Worm (Caenorhabditis elegans) whole organism, midembryonic: Measurements from ENCODE around the gene lgc-19.

Source experiments
- T22C8.4 ChIP-seq: fragments of 200-800 bp; sonication (Bioruptor generic); IDR thresholded peaks from 2 replicates; pipeline ENCODE4 v1.3.6; 2022; ENCODE audit warnings: missing genetic modification characterization, missing compliant biosample characterization
- cog-1 ChIP-seq: sonication (generic microtip); optimal IDR thresholded peaks from 2 replicates; lab custom pipeline; 2016; ENCODE audit warnings: missing genetic modification characterization, missing compliant biosample characterization
- flt-1 ChIP-seq: fragments of 200-800 bp; sonication (Bioruptor generic); IDR thresholded peaks from 2 replicates; pipeline ENCODE4 v1.3.6; 2022; ENCODE audit warnings: missing genetic modification characterization, missing compliant biosample characterization
- klf-2 ChIP-seq: fragments of 200-800 bp; sonication (Bioruptor generic); conservative IDR thresholded peaks from 2 replicates; pipeline ENCODE4 v1.3.6; 2022; ENCODE audit warnings: missing genetic modification reagents, missing genetic modification characterization, missing compliant biosample characterization
- med-1 ChIP-seq: sonication (generic microtip); optimal IDR thresholded peaks from 2 replicates; lab custom pipeline; 2017; ENCODE audit warnings: missing genetic modification characterization, mild to moderate bottlenecking, missing compliant biosample characterization, antibody characterized with exemption, missing genetic modification reagents; ENCODE audit not compliant: insufficient read depth
- ref-1 ChIP-seq: fragments of 200-800 bp; sonication (Bioruptor generic); conservative IDR thresholded peaks from 2 replicates; pipeline ENCODE4 v1.3.6; 2022; ENCODE audit warnings: missing genetic modification reagents, missing genetic modification characterization, missing compliant biosample characterization
- tab-1 ChIP-seq: fragments of 200-800 bp; sonication (Bioruptor generic); IDR thresholded peaks from 2 replicates; pipeline ENCODE4 v1.3.6; 2022; ENCODE audit warnings: missing genetic modification characterization, missing compliant biosample characterization
- ztf-23 ChIP-seq: fragments of 200-800 bp; sonication (Bioruptor generic); IDR thresholded peaks from 2 replicates; pipeline ENCODE4 v1.3.6; 2022; ENCODE audit warnings: missing genetic modification reagents, missing genetic modification characterization, missing compliant biosample characterization
- ztf-29 ChIP-seq: fragments of 200-800 bp; sonication (Bioruptor generic); IDR thresholded peaks from 2 replicates; pipeline ENCODE4 v1.3.6; 2022; ENCODE audit warnings: missing genetic modification reagents, missing genetic modification characterization, missing compliant biosample characterization

lgc-19 gene

ce11 chrIV:15937088-15937487 is 25.4 kb downstream of the lgc-19 start:
- TF ChIP-seq ztf-23 (GFP tag; lab: Robert Waterston, UW) = no peak
- TF ChIP-seq ref-1 (GFP tag; lab: Robert Waterston, UW) = no peak
- TF ChIP-seq klf-2 (GFP tag; lab: Robert Waterston, UW) = no peak
- TF ChIP-seq ztf-29 (GFP tag; lab: Robert Waterston, UW) = no peak
- no peak for TF ChIP-seq med-1 (GFP tag; lab: Kevin White, UChicago)
- no peak for TF ChIP-seq tab-1 (GFP tag; lab: Robert Waterston, UW)
- no peak for TF ChIP-seq cog-1 (tag; lab: Kevin White, UChicago)
- TF ChIP-seq T22C8.4 = no peak
- no peak for TF ChIP-seq flt-1 (GFP tag; lab: Robert Waterston, UW)

- no peak for TF ChIP-seq ref-1 (GFP tag; lab: Robert Waterston, UW)
- TF ChIP-seq ztf-29 (GFP tag; lab: Robert Waterston, UW) = no peak
- TF ChIP-seq med-1 (GFP tag; lab: Kevin White, UChicago) = no peak
- TF ChIP-seq flt-1 (GFP tag; lab: Robert Waterston, UW) = no peak
- TF ChIP-seq T22C8.4 = no peak
- no peak for TF ChIP-seq ztf-23 (GFP tag; lab: Robert Waterston, UW)
- TF ChIP-seq cog-1 (tag; lab: Kevin White, UChicago) = no peak
- TF ChIP-seq klf-2 (GFP tag; lab: Robert Waterston, UW) = no peak
- TF ChIP-seq tab-1 (GFP tag; lab: Robert Waterston, UW) = no peak
Measured at ce11 chrIV:15933814-15934213, 28.7 kb downstream of the lgc-19 start, which contains the start of gene srv-16. Gene srv-16, minus strand, starts transcription at chrIV:15933914.

ce11 chrIV:15931833-15932232 is 30.7 kb downstream of the lgc-19 start:
- TF ChIP-seq flt-1 (GFP tag; lab: Robert Waterston, UW) = no peak
- TF ChIP-seq cog-1 (tag; lab: Kevin White, UChicago) = peak; percentile 28
- 0 out of 2 replicates have a peak, but pooled peaks have one; percentile 20 for TF ChIP-seq ref-1 (GFP tag; lab: Robert Waterston, UW)
- TF ChIP-seq ztf-23 (GFP tag; lab: Robert Waterston, UW) = peak; percentile 76
- peak; percentile 78 for TF ChIP-seq tab-1 (GFP tag; lab: Robert Waterston, UW)
- no peak for TF ChIP-seq med-1 (GFP tag; lab: Kevin White, UChicago)
- TF ChIP-seq ztf-29 (GFP tag; lab: Robert Waterston, UW) = 0 out of 2 replicates have a peak, but pooled peaks have one; percentile 36
- TF ChIP-seq klf-2 (GFP tag; lab: Robert Waterston, UW) = no peak

- TF ChIP-seq ztf-23 (GFP tag; lab: Robert Waterston, UW) = peak; percentile 75
- 0 out of 2 replicates have a peak, but pooled peaks have one; percentile 49 for TF ChIP-seq ref-1 (GFP tag; lab: Robert Waterston, UW)
- 0 out of 2 replicates have a peak, but pooled peaks have one; percentile 52 for TF ChIP-seq klf-2 (GFP tag; lab: Robert Waterston, UW)
- 0 out of 2 replicates have a peak, but pooled peaks have one; percentile 43 for TF ChIP-seq ztf-29 (GFP tag; lab: Robert Waterston, UW)
- TF ChIP-seq tab-1 (GFP tag; lab: Robert Waterston, UW) = 0 out of 2 replicates have a peak, but pooled peaks have one; percentile 25
- TF ChIP-seq cog-1 (tag; lab: Kevin White, UChicago) = no peak
- peak; percentile 77 for TF ChIP-seq flt-1 (GFP tag; lab: Robert Waterston, UW)
- TF ChIP-seq T22C8.4 = no peak
- TF ChIP-seq med-1 (GFP tag; lab: Kevin White, UChicago) = no peak
Measured at ce11 chrIV:15931176-15931575, 31.3 kb downstream of the lgc-19 start.

- TF ChIP-seq T22C8.4 = peak; percentile 65
- TF ChIP-seq med-1 (GFP tag; lab: Kevin White, UChicago) = no peak
- no peak for TF ChIP-seq cog-1 (tag; lab: Kevin White, UChicago)
- no peak for TF ChIP-seq flt-1 (GFP tag; lab: Robert Waterston, UW)
- TF ChIP-seq ztf-23 (GFP tag; lab: Robert Waterston, UW) = no peak
Measured at ce11 chrIV:15930694-15931093, 31.8 kb downstream of the lgc-19 start.

- TF ChIP-seq tab-1 (GFP tag; lab: Robert Waterston, UW) (no peak), cog-1 (tag; lab: Kevin White, UChicago) (no peak), med-1 (GFP tag; lab: Kevin White, UChicago) (no peak), klf-2 (GFP tag; lab: Robert Waterston, UW) (no peak), flt-1 (GFP tag; lab: Robert Waterston, UW) (no peak), ref-1 (GFP tag; lab: Robert Waterston, UW) (no peak), T22C8.4 (no peak), ztf-29 (GFP tag; lab: Robert Waterston, UW) (no peak), ztf-23 (GFP tag; lab: Robert Waterston, UW) (no peak)
Measured at ce11 chrIV:15930281-15930680, 32.2 kb downstream of the lgc-19 start, which contains the start of gene Y105C5B.9. Gene Y105C5B.9, plus strand, starts transcription at chrIV:15930581.

DNA sequence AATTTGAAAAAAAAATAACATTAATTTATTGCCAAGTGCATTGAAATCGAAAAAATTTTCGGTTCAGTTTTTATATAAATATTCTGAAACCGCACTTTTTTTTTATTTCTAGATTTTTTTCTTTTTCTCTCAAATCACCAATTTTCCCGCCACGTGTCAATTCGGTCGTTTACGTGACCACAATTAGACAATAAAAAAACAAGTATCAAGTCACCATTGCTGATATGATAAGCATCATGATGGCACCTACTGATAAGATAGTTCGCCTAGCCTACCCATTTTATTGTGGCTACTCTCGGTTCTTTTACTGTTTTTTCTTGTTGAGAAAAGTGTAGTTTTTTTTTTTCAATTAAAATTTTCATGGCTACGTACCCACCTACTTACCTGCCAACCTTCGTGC is 32.7 kb downstream of the lgc-19 start:
- TF ChIP-seq T22C8.4 = no peak
- no peak for TF ChIP-seq ztf-29 (GFP tag; lab: Robert Waterston, UW)
- no peak for TF ChIP-seq cog-1 (tag; lab: Kevin White, UChicago)
- no peak for TF ChIP-seq med-1 (GFP tag; lab: Kevin White, UChicago)
- TF ChIP-seq flt-1 (GFP tag; lab: Robert Waterston, UW) = no peak
- TF ChIP-seq klf-2 (GFP tag; lab: Robert Waterston, UW) = no peak
- no peak for TF ChIP-seq ref-1 (GFP tag; lab: Robert Waterston, UW)
- no peak for TF ChIP-seq tab-1 (GFP tag; lab: Robert Waterston, UW)
- TF ChIP-seq ztf-23 (GFP tag; lab: Robert Waterston, UW) = no peak

- TF ChIP-seq cog-1 (tag; lab: Kevin White, UChicago) (no peak), flt-1 (GFP tag; lab: Robert Waterston, UW) (no peak), klf-2 (GFP tag; lab: Robert Waterston, UW) (no peak), ref-1 (GFP tag; lab: Robert Waterston, UW) (no peak), med-1 (GFP tag; lab: Kevin White, UChicago) (no peak), ztf-29 (GFP tag; lab: Robert Waterston, UW) (no peak), tab-1 (GFP tag; lab: Robert Waterston, UW) (no peak), T22C8.4 (no peak), ztf-23 (GFP tag; lab: Robert Waterston, UW) (no peak)
Measured at ce11 chrIV:15926746-15927145, 35.8 kb downstream of the lgc-19 start, which contains the start of gene Y105C5B.8. Gene Y105C5B.8, minus strand, starts transcription at chrIV:15926846.
